Worm (Caenorhabditis elegans) whole organism, mixed stage, embryonic: ENCODE data around the gene C44H9.5.

Experiments
- elt-1 ChIP-seq: sonication (generic microtip); optimal IDR thresholded peaks from 2 replicates; lab custom pipeline; 2017; ENCODE audit warnings: missing genetic modification characterization, mild to moderate bottlenecking, missing compliant biosample characterization, antibody characterized with exemption, moderate library complexity, borderline replicate concordance; ENCODE audit not compliant: insufficient read depth
- elt-3 ChIP-seq: fragments of 150-350 bp; optimal IDR thresholded peaks from 2 replicates; lab custom pipeline; 2014; ENCODE audit warnings: missing biosample characterization, missing genetic modification characterization
- hlh-1 ChIP-seq: fragments of 150-350 bp; optimal IDR thresholded peaks from 2 replicates; lab custom pipeline; 2014; ENCODE audit warnings: missing biosample characterization, missing genetic modification reagents, missing genetic modification characterization
- lin-32 ChIP-seq: fragments of 200-800 bp; sonication (Bioruptor generic); optimal IDR thresholded peaks from 2 replicates; lab custom pipeline; 2018; ENCODE audit warnings: mild to moderate bottlenecking, missing genetic modification characterization, missing compliant biosample characterization
- lsy-2 ChIP-seq: fragments of 150-350 bp; optimal IDR thresholded peaks from 2 replicates; lab custom pipeline; 2014; ENCODE audit warnings: missing biosample characterization, missing genetic modification characterization
- mls-2 ChIP-seq: sonication (generic microtip); optimal IDR thresholded peaks from 2 replicates; lab custom pipeline; 2016; ENCODE audit warnings: mild to moderate bottlenecking, missing genetic modification characterization, moderate library complexity, missing compliant biosample characterization
- nhr-12 ChIP-seq: fragments of 150-350 bp; optimal IDR thresholded peaks from 2 replicates; lab custom pipeline; 2014; ENCODE audit warnings: missing biosample characterization, missing genetic modification characterization
- nhr-237 ChIP-seq: fragments of 150-350 bp; optimal IDR thresholded peaks from 2 replicates; lab custom pipeline; 2014; ENCODE audit warnings: missing biosample characterization, missing genetic modification characterization
- pha-4 ChIP-seq: fragments of 150-350 bp; optimal IDR thresholded peaks from 2 replicates; lab custom pipeline; 2018; ENCODE audit warnings: missing biosample characterization, missing genetic modification reagents, missing genetic modification characterization
- unc-39 ChIP-seq: fragments of 150-350 bp; optimal IDR thresholded peaks from 2 replicates; lab custom pipeline; 2014; ENCODE audit warnings: missing biosample characterization, missing genetic modification characterization
- ztf-11 ChIP-seq: fragments of 150-350 bp; optimal IDR thresholded peaks from 2 replicates; lab custom pipeline; 2014; ENCODE audit warnings: missing biosample characterization, missing genetic modification characterization

DNA sequence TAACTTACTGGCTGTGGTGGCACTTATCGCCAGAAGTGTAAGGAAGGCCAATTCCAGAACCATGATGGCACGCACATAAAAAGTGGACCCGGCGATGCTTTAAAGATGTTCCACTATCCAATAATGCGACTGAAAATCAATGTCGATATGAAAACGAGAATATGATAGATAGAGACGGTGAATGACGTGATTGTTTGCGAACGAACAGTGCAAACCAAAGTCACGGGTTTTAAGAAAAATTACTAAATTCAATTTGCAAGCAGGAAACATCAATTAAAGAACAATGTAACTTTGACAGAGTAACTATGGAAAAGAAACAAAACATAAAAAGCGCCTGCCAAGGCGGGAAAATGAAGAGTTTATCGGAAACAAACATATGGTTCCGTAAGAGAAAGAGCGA, at the start of gene C44H9.5:
- TF ChIP-seq lin-32 (GFP tag; lab: Kevin White, UChicago), result no peak
- no peak for TF ChIP-seq nhr-237
- TF ChIP-seq nhr-12 (tag; lab: Kevin White, UChicago), result no peak
- TF ChIP-seq hlh-1, result no peak
- no peak for TF ChIP-seq lsy-2 (tag; lab: Kevin White, UChicago)
- TF ChIP-seq pha-4, result no peak
- no peak for TF ChIP-seq mls-2
- TF ChIP-seq ztf-11 (tag; lab: Kevin White, UChicago), result no peak
- TF ChIP-seq elt-1 (tag; lab: Kevin White, UChicago), result no peak
- no peak for TF ChIP-seq unc-39 (tag; lab: Kevin White, UChicago)
- no peak for TF ChIP-seq elt-3
